Fruit fly (Drosophila melanogaster) whole organism, embryonic: ENCODE data around the gene tj.
A peak's percentile ranks its signal among the peaks of the same experiment; 100 is the strongest.

Experiments
- Abd-B ChIP-seq: fragments of 200-800 bp; sonication (Bioruptor generic); optimal IDR thresholded peaks from 2 replicates; lab custom pipeline; 2018; ENCODE audit warnings: missing biosample characterization, mild to moderate bottlenecking, missing genetic modification characterization, moderate library complexity
- B-H2 ChIP-seq: fragments of 200-800 bp; sonication (Bioruptor generic); optimal IDR thresholded peaks from 2 replicates; lab custom pipeline; 2018; ENCODE audit warnings: missing biosample characterization, mild to moderate bottlenecking, missing genetic modification characterization
- CG2116 ChIP-seq: fragments of 200-800 bp; sonication (Bioruptor generic); optimal IDR thresholded peaks from 3 replicates; lab custom pipeline; 2018; ENCODE audit warnings: missing biosample characterization, mild to moderate bottlenecking, missing genetic modification characterization
- CG2120 ChIP-seq: fragments of 200-800 bp; sonication (Bioruptor generic); optimal IDR thresholded peaks from 3 replicates; lab custom pipeline; 2016; ENCODE audit warnings: missing biosample characterization, missing genetic modification characterization
- CG30020 ChIP-seq: fragments of 200-800 bp; optimal IDR thresholded peaks from 2 replicates; lab custom pipeline; 2019; ENCODE audit warnings: missing biosample characterization, mild to moderate bottlenecking, missing genetic modification characterization, moderate library complexity
- CG3163 ChIP-seq: fragments of 200-800 bp; sonication (Bioruptor generic); optimal IDR thresholded peaks from 3 replicates; lab custom pipeline; 2016; ENCODE audit warnings: missing biosample characterization, missing genetic modification characterization
- CG34224 ChIP-seq: fragments of 200-800 bp; sonication (Bioruptor generic); IDR thresholded peaks from 3 replicates; pipeline ENCODE4 v1.3.6; 2022; ENCODE audit warnings: missing biosample characterization, missing genetic modification characterization; ENCODE audit not compliant: partially characterized antibody
- CG3847 ChIP-seq: fragments of 200-800 bp; sonication (Bioruptor generic); IDR thresholded peaks from 2 replicates; pipeline ENCODE4 v1.3.6; 2022; ENCODE audit warnings: missing biosample characterization, missing genetic modification characterization
- CG4282 ChIP-seq: fragments of 200-800 bp; sonication (Bioruptor generic); optimal IDR thresholded peaks from 2 replicates; lab custom pipeline; 2016; ENCODE audit warnings: missing biosample characterization, missing genetic modification characterization
- CG4404 ChIP-seq: fragments of 200-800 bp; sonication (Bioruptor generic); IDR thresholded peaks from 2 replicates; pipeline ENCODE4 v1.3.6; 2022; ENCODE audit warnings: missing biosample characterization, missing genetic modification characterization
- CG4730 ChIP-seq: fragments of 200-800 bp; sonication (Bioruptor generic); IDR thresholded peaks from 2 replicates; pipeline ENCODE4 v1.3.6; 2022; ENCODE audit warnings: missing biosample characterization, missing genetic modification characterization
- CG6654 ChIP-seq: fragments of 200-800 bp; sonication (Bioruptor generic); optimal IDR thresholded peaks from 2 replicates; lab custom pipeline; 2017; ENCODE audit warnings: missing biosample characterization, mild to moderate bottlenecking, missing genetic modification characterization
- Dip3 ChIP-seq: fragments of 200-800 bp; sonication (Bioruptor generic); optimal IDR thresholded peaks from 3 replicates; lab custom pipeline; 2016; ENCODE audit warnings: missing biosample characterization, missing genetic modification characterization
- Dref ChIP-seq: fragments of 200-800 bp; sonication (Bioruptor generic); IDR thresholded peaks from 2 replicates; pipeline ENCODE4 v1.3.6; 2022; ENCODE audit warnings: missing biosample characterization, missing genetic modification characterization
- HLH4C ChIP-seq: fragments of 200-800 bp; sonication (Bioruptor generic); IDR thresholded peaks from 3 replicates; pipeline ENCODE4 v1.3.6; 2022; ENCODE audit warnings: missing biosample characterization, missing genetic modification characterization; ENCODE audit not compliant: partially characterized antibody
- HmgD ChIP-seq: fragments of 200-800 bp; sonication (Bioruptor generic); optimal IDR thresholded peaks from 3 replicates; lab custom pipeline; 2016; ENCODE audit warnings: missing biosample characterization, missing genetic modification characterization
- Hsf ChIP-seq: fragments of 200-800 bp; sonication (Bioruptor generic); optimal IDR thresholded peaks from 3 replicates; lab custom pipeline; 2016; ENCODE audit warnings: missing biosample characterization, missing genetic modification characterization
- Lhr ChIP-seq: fragments of 200-800 bp; sonication (Bioruptor generic); optimal IDR thresholded peaks from 3 replicates; lab custom pipeline; 2017; ENCODE audit warnings: mild to moderate bottlenecking, missing biosample characterization, missing genetic modification reagents, missing genetic modification characterization
- Med ChIP-seq: fragments of 200-800 bp; sonication (Bioruptor generic); peaks from one replicate; lab custom pipeline; 2016; ENCODE audit warnings: missing biosample characterization, missing genetic modification characterization, mild to moderate bottlenecking, inconsistent platforms, moderate library complexity
- NK7.1 ChIP-seq: fragments of 200-800 bp; sonication (Bioruptor generic); optimal IDR thresholded peaks from 3 replicates; lab custom pipeline; 2016; ENCODE audit warnings: missing biosample characterization, missing genetic modification characterization
- Nf-YA ChIP-seq: fragments of 200-800 bp; sonication (Bioruptor generic); IDR thresholded peaks from 2 replicates; pipeline ENCODE4 v1.3.6; 2022; ENCODE audit warnings: missing biosample characterization, missing genetic modification characterization
- Opbp ChIP-seq: fragments of 200-800 bp; sonication (Bioruptor generic); IDR thresholded peaks from 3 replicates; pipeline ENCODE4 v1.3.6; 2022; ENCODE audit warnings: missing biosample characterization, missing genetic modification characterization; ENCODE audit not compliant: partially characterized antibody
- Scr ChIP-seq: fragments of 200-800 bp; sonication (Bioruptor generic); IDR thresholded peaks from 2 replicates; pipeline ENCODE4 v1.3.6; 2022; ENCODE audit warnings: missing biosample characterization, missing genetic modification characterization; ENCODE audit not compliant: partially characterized antibody
- Stat92E ChIP-seq, 3 experiments: fragments of >200 bp in 2 of 3; fragments of 200-800 bp in 1 of 3; sonication (Bioruptor generic) in 1 of 3; optimal IDR thresholded peaks; 2 replicates each; lab custom pipeline; 2017 to 2019; ENCODE audit warnings: missing biosample characterization in 3 of 3, missing genetic modification characterization in 3 of 3, mild to moderate bottlenecking in 1 of 3, moderate library complexity in 1 of 3
- Trl ChIP-seq, 3 experiments: fragments of >200 bp in 2 of 3; fragments of 200-800 bp in 1 of 3; sonication (Bioruptor generic) in 1 of 3; optimal IDR thresholded peaks; 2 replicates in 1 of 3; 3 replicates in 2 of 3; lab custom pipeline; 2016 to 2017; ENCODE audit warnings: missing biosample characterization in 1 of 3, missing genetic modification characterization in 1 of 3
- Xbp1 ChIP-seq: fragments of 200-800 bp; sonication (Bioruptor generic); optimal IDR thresholded peaks from 3 replicates; lab custom pipeline; 2016; ENCODE audit warnings: missing biosample characterization, mild to moderate bottlenecking, missing genetic modification characterization
- YL-1 ChIP-seq: fragments of 200-800 bp; sonication (Bioruptor generic); optimal IDR thresholded peaks from 3 replicates; lab custom pipeline; 2017; ENCODE audit warnings: missing biosample characterization, mild to moderate bottlenecking, missing genetic modification characterization
- ara ChIP-seq: fragments of 200-800 bp; sonication (Bioruptor generic); IDR thresholded peaks from 2 replicates; pipeline ENCODE4 v1.3.6; 2022; ENCODE audit warnings: missing biosample characterization, missing genetic modification characterization
- ato ChIP-seq: fragments of 200-800 bp; sonication (Bioruptor generic); IDR thresholded peaks from 2 replicates; pipeline ENCODE4 v1.3.6; 2022; ENCODE audit warnings: missing biosample characterization, missing genetic modification characterization; ENCODE audit not compliant: partially characterized antibody
- bbx ChIP-seq: fragments of 200-800 bp; sonication (Bioruptor generic); IDR thresholded peaks from 2 replicates; pipeline ENCODE4 v1.3.6; 2022; ENCODE audit warnings: missing biosample characterization, missing genetic modification characterization; ENCODE audit not compliant: partially characterized antibody
- cad ChIP-seq: fragments of >200 bp; optimal IDR thresholded peaks from 2 replicates; lab custom pipeline; 2017; ENCODE audit warnings: missing biosample characterization, missing genetic modification characterization
- cg ChIP-seq: fragments of 200-800 bp; sonication (Bioruptor generic); optimal IDR thresholded peaks from 3 replicates; lab custom pipeline; 2019; ENCODE audit warnings: missing biosample characterization, mild to moderate bottlenecking, missing genetic modification characterization, moderate library complexity
- chn ChIP-seq: fragments of 200-800 bp; sonication (Bioruptor generic); optimal IDR thresholded peaks from 2 replicates; lab custom pipeline; 2016; ENCODE audit warnings: missing biosample characterization, missing genetic modification characterization
- crol ChIP-seq: fragments of 200-800 bp; sonication (Bioruptor generic); IDR thresholded peaks from 2 replicates; pipeline ENCODE4 v1.3.6; 2022; ENCODE audit warnings: missing biosample characterization, missing genetic modification characterization
- en ChIP-seq: fragments of 200-800 bp; sonication (Bioruptor generic); optimal IDR thresholded peaks from 2 replicates; lab custom pipeline; 2016; ENCODE audit warnings: missing biosample characterization, missing genetic modification characterization
- h ChIP-seq: fragments of >200 bp; optimal IDR thresholded peaks from 2 replicates; lab custom pipeline; 2017
- hbn ChIP-seq: fragments of 200-800 bp; sonication (Bioruptor generic); IDR thresholded peaks from 2 replicates; pipeline ENCODE4 v1.3.6; 2022; ENCODE audit warnings: missing biosample characterization, missing genetic modification characterization; ENCODE audit not compliant: partially characterized antibody
- inv ChIP-seq: fragments of 200-800 bp; sonication (Bioruptor generic); IDR thresholded peaks from 2 replicates; pipeline ENCODE4 v1.3.6; 2022; ENCODE audit warnings: missing biosample characterization, missing genetic modification characterization; ENCODE audit not compliant: partially characterized antibody
- jumu ChIP-seq: fragments of 200-800 bp; sonication (Bioruptor generic); optimal IDR thresholded peaks from 3 replicates; lab custom pipeline; 2016; ENCODE audit warnings: missing biosample characterization, missing genetic modification characterization
- klu ChIP-seq: fragments of 200-800 bp; sonication (Bioruptor generic); IDR thresholded peaks from 2 replicates; pipeline ENCODE4 v1.3.6; 2022; ENCODE audit warnings: missing biosample characterization, missing genetic modification characterization
- p53 ChIP-seq: fragments of 200-800 bp; sonication (Bioruptor generic); optimal IDR thresholded peaks from 2 replicates; lab custom pipeline; 2016; ENCODE audit warnings: missing biosample characterization, missing genetic modification characterization
- phol ChIP-seq: fragments of 200-800 bp; sonication (Bioruptor generic); optimal IDR thresholded peaks from 3 replicates; lab custom pipeline; 2018; ENCODE audit warnings: missing biosample characterization, mild to moderate bottlenecking, missing genetic modification characterization, moderate library complexity
- pum ChIP-seq: fragments of 200-800 bp; sonication (Bioruptor generic); optimal IDR thresholded peaks from 2 replicates; lab custom pipeline; 2016; ENCODE audit warnings: missing biosample characterization, missing genetic modification characterization
- row ChIP-seq: fragments of 200-800 bp; sonication (Bioruptor generic); IDR thresholded peaks from 3 replicates; pipeline ENCODE4 v1.3.6; 2022; ENCODE audit warnings: missing biosample characterization, missing genetic modification characterization
- slbo ChIP-seq: fragments of 200-800 bp; sonication (Bioruptor generic); IDR thresholded peaks from 2 replicates; pipeline ENCODE4 v1.3.6; 2022; ENCODE audit warnings: missing biosample characterization, missing genetic modification characterization
- ssp ChIP-seq: fragments of 200-800 bp; sonication (Bioruptor generic); IDR thresholded peaks from 2 replicates; pipeline ENCODE4 v1.3.6; 2022; ENCODE audit warnings: missing biosample characterization, missing genetic modification characterization
- stwl ChIP-seq: fragments of 200-800 bp; sonication (Bioruptor generic); optimal IDR thresholded peaks from 3 replicates; lab custom pipeline; 2018; ENCODE audit warnings: missing biosample characterization, mild to moderate bottlenecking, missing genetic modification characterization, moderate library complexity
- trem ChIP-seq: fragments of 200-800 bp; optimal IDR thresholded peaks from 3 replicates; lab custom pipeline; 2019; ENCODE audit warnings: missing biosample characterization, mild to moderate bottlenecking, missing genetic modification characterization, moderate library complexity
- vfl ChIP-seq: fragments of 200-800 bp; sonication (Bioruptor generic); optimal IDR thresholded peaks from 2 replicates; lab custom pipeline; 2016; ENCODE audit warnings: missing biosample characterization, missing genetic modification characterization
- wek ChIP-seq: fragments of 200-800 bp; sonication (Bioruptor generic); optimal IDR thresholded peaks from 3 replicates; lab custom pipeline; 2018; ENCODE audit warnings: missing biosample characterization, mild to moderate bottlenecking, missing genetic modification characterization, moderate library complexity

Gene tj

dm6 chr2L:19508361-19508918 lies 44.4 kb downstream of the tj start, which contains the start of gene cyst (continued):
- TF ChIP-seq Xbp1 (GFP tag; lab: Kevin White, UChicago) (peak; percentile 38), CG4404 (GFP tag; lab: Robert Waterston, UW) (no peak), YL-1 (peak; percentile 91), ara (GFP tag; lab: Robert Waterston, UW) (no peak), en (peak; percentile 20), crol (GFP tag; lab: Robert Waterston, UW) (peak; percentile 72), CG34224 (GFP tag; lab: Robert Waterston, UW) (peak; percentile 95), CG30020 (tag; lab: Kevin White, UChicago) (peak; percentile 35), ato (GFP tag; lab: Robert Waterston, UW) (peak; percentile 94), NK7.1 (GFP tag; lab: Kevin White, UChicago) (no peak), wek (GFP tag; lab: Kevin White, UChicago) (no peak), cad (GFP tag; lab: Kevin White, UChicago) (no peak), stwl (peak; percentile 90), Nf-YA (GFP tag; lab: Robert Waterston, UW) (no peak), chn (GFP tag; lab: Kevin White, UChicago) (peak; percentile 47), pum (GFP tag; lab: Kevin White, UChicago) (no peak), cg (GFP tag; lab: Kevin White, UChicago) (peak; percentile 91), trem (tag; lab: Kevin White, UChicago) (peak; percentile 72), ssp (GFP tag; lab: Robert Waterston, UW) (0 out of 2 replicates have a peak, but pooled peaks have one; percentile 21), klu (GFP tag; lab: Robert Waterston, UW) (peak; percentile 46; the same call in 1 of the 2 replicates), Lhr (GFP tag; lab: Kevin White, UChicago) (peak; percentile 80), CG4730 (GFP tag; lab: Robert Waterston, UW) (no peak), slbo (GFP tag; lab: Robert Waterston, UW) (peak; percentile 55; the same call in 1 of the 2 replicates), phol (tag; lab: Kevin White, UChicago) (peak; percentile 51), Hsf (GFP tag; lab: Kevin White, UChicago) (peak; percentile 18), CG3847 (GFP tag; lab: Robert Waterston, UW) (peak; percentile 82), vfl (GFP tag; lab: Kevin White, UChicago) (peak; percentile 44), CG4282 (GFP tag; lab: Kevin White, UChicago) (peak; percentile 10), HmgD (GFP tag; lab: Kevin White, UChicago) (peak; percentile 54), HLH4C (GFP tag; lab: Robert Waterston, UW) (peak; percentile 94), jumu (peak; percentile 42), Scr (peak; percentile 97), CG3163 (peak; percentile 20), inv (GFP tag; lab: Robert Waterston, UW) (peak; percentile 94), Abd-B (GFP tag; lab: Kevin White, UChicago) (peak; percentile 51), Dip3 (peak; percentile 39), p53 (GFP tag; lab: Kevin White, UChicago) (peak; percentile 50), CG6654 (GFP tag; lab: Kevin White, UChicago) (no peak), Opbp (GFP tag; lab: Robert Waterston, UW) (peak; percentile 97), row (GFP tag; lab: Robert Waterston, UW) (peak; percentile 27; the same call in 1 of the 3 replicates), Stat92E (GFP tag; optimal IDR thresholded peaks at IDR 0.05; lab: Kevin White, UChicago) (no peak), Dref (GFP tag; lab: Robert Waterston, UW) (peak; percentile 69), Trl (optimal IDR thresholded peaks at IDR 0.05; lab: Kevin White, UChicago) (no peak), Trl (GFP tag; optimal IDR thresholded peaks at IDR 0.05; lab: Kevin White, UChicago) (peak; percentile 60), CG2116 (GFP tag; lab: Kevin White, UChicago) (peak; percentile 50), B-H2 (GFP tag; lab: Kevin White, UChicago) (peak; percentile 46), Med (peak; percentile 90), h (lab: Kevin White, UChicago) (no peak), hbn (GFP tag; lab: Robert Waterston, UW) (peak; percentile 96), bbx (GFP tag; lab: Robert Waterston, UW) (peak; percentile 98), CG2120 (GFP tag; lab: Kevin White, UChicago) (peak; percentile 69)
